Worm (Caenorhabditis elegans) whole organism, early embryonic: ENCODE results near the gene nid-1.

Experiments used
- B0310.2 ChIP-seq: sonication (generic microtip); optimal IDR thresholded peaks from 2 replicates; lab custom pipeline; 2016; ENCODE audit warnings: mild to moderate bottlenecking, missing genetic modification characterization, missing compliant biosample characterization
- ama-1 ChIP-seq: fragments of 150-350 bp; optimal IDR thresholded peaks from 2 replicates; lab custom pipeline; 2014
- ets-7 ChIP-seq: sonication (generic microtip); optimal IDR thresholded peaks from 2 replicates; lab custom pipeline; 2016; ENCODE audit warnings: missing genotype, missing genetic modification characterization, missing compliant biosample characterization
- scrt-1 ChIP-seq: fragments of 200-800 bp; sonication (Bioruptor generic); IDR thresholded peaks from 2 replicates; pipeline ENCODE4 v1.3.6; 2022; ENCODE audit warnings: missing genetic modification characterization, missing compliant biosample characterization

ce11 chrV:12867997-12868396, 41.9 kb upstream of the nid-1 start, which contains the start of gene nspg-1:
- TF ChIP-seq B0310.2 (tag; lab: Kevin White, UChicago) (no peak), ets-7 (tag; lab: Kevin White, UChicago) (no peak), ama-1 (lab: Kevin White, UChicago) (no peak), scrt-1 (GFP tag; lab: Robert Waterston, UW) (no peak)
